Fruit fly (Drosophila melanogaster) whole organism, embryonic: ENCODE results near the gene CG5254.
A peak's percentile ranks its signal among the peaks of the same experiment; 100 is the strongest.

Experiments
- ATbp ChIP-seq: fragments of 200-800 bp; sonication (Bioruptor generic); optimal IDR thresholded peaks from 2 replicates; lab custom pipeline; 2017; ENCODE audit warnings: missing biosample characterization, mild to moderate bottlenecking, missing genetic modification characterization, missing genetic modification reagents
- Awh ChIP-seq: fragments of 200-800 bp; sonication (Bioruptor generic); IDR thresholded peaks from 2 replicates; pipeline ENCODE4, ENCODE4 v1.3.6; 2022; ENCODE audit warnings: missing biosample characterization, missing genetic modification characterization
- CG1024 ChIP-seq: fragments of 200-800 bp; sonication (Bioruptor generic); IDR thresholded peaks from 2 replicates; pipeline ENCODE4 v1.3.6; 2022; ENCODE audit warnings: missing biosample characterization, missing genetic modification characterization
- CG11247 ChIP-seq: fragments of 200-800 bp; sonication (Bioruptor generic); IDR thresholded peaks from 2 replicates; pipeline ENCODE4 v1.3.6; 2022; ENCODE audit warnings: missing biosample characterization, missing genetic modification characterization
- CG11504 ChIP-seq: fragments of 200-800 bp; sonication (Bioruptor generic); optimal IDR thresholded peaks from 3 replicates; lab custom pipeline; 2019; ENCODE audit warnings: missing biosample characterization, mild to moderate bottlenecking, missing genetic modification characterization, moderate library complexity
- CG12071 ChIP-seq: fragments of 200-800 bp; sonication (Bioruptor generic); optimal IDR thresholded peaks from 3 replicates; lab custom pipeline; 2018; ENCODE audit warnings: missing biosample characterization, mild to moderate bottlenecking, missing genetic modification characterization
- CG12769 ChIP-seq: fragments of 200-800 bp; sonication (Bioruptor generic); optimal IDR thresholded peaks from 2 replicates; lab custom pipeline; 2019; ENCODE audit warnings: missing biosample characterization, mild to moderate bottlenecking, missing genetic modification characterization, moderate library complexity
- CG1603 ChIP-seq: fragments of 200-800 bp; sonication (Bioruptor generic); optimal IDR thresholded peaks from 2 replicates; lab custom pipeline; 2019; ENCODE audit warnings: missing biosample characterization, mild to moderate bottlenecking, missing genetic modification characterization, moderate library complexity
- CG17359 ChIP-seq: fragments of 200-800 bp; sonication (Bioruptor generic); optimal IDR thresholded peaks from 3 replicates; lab custom pipeline; 2018; ENCODE audit warnings: missing biosample characterization, mild to moderate bottlenecking, missing genetic modification characterization, moderate library complexity
- CG2678 ChIP-seq: fragments of 200-800 bp; sonication (Bioruptor generic); optimal IDR thresholded peaks from 3 replicates; lab custom pipeline; 2019; ENCODE audit warnings: missing biosample characterization, mild to moderate bottlenecking, missing genetic modification characterization, moderate library complexity
- CG2889 ChIP-seq: fragments of 200-800 bp; sonication (Bioruptor generic); IDR thresholded peaks from 3 replicates; pipeline ENCODE4 v1.3.6; 2022; ENCODE audit warnings: missing biosample characterization, missing genetic modification characterization
- CG6272 ChIP-seq: fragments of 200-800 bp; sonication (Bioruptor generic); IDR thresholded peaks from 2 replicates; pipeline ENCODE4 v1.3.6; 2022; ENCODE audit warnings: missing biosample characterization, missing genetic modification characterization
- CG6854 ChIP-seq: fragments of 200-800 bp; sonication (Bioruptor generic); optimal IDR thresholded peaks from 3 replicates; lab custom pipeline; 2017; ENCODE audit warnings: missing biosample characterization, mild to moderate bottlenecking, missing genetic modification characterization
- CG7271 ChIP-seq: fragments of 200-800 bp; sonication (Bioruptor generic); optimal IDR thresholded peaks from 2 replicates; lab custom pipeline; 2018; ENCODE audit warnings: missing biosample characterization, mild to moderate bottlenecking, missing genetic modification characterization, moderate library complexity
- CG7786 ChIP-seq: fragments of 200-800 bp; sonication (Bioruptor generic); optimal IDR thresholded peaks from 2 replicates; lab custom pipeline; 2016; ENCODE audit warnings: missing biosample characterization, missing genetic modification characterization
- CG7987 ChIP-seq: fragments of 200-800 bp; sonication (Bioruptor generic); optimal IDR thresholded peaks from 2 replicates; lab custom pipeline; 2018; ENCODE audit warnings: missing biosample characterization, mild to moderate bottlenecking, missing genetic modification characterization, moderate library complexity
- CG8290 ChIP-seq, 3 experiments: fragments of 200-800 bp; sonication (Bioruptor generic); optimal IDR thresholded peaks; 2 replicates each; lab custom pipeline; 2016 to 2019; ENCODE audit warnings: missing biosample characterization in 3 of 3, missing genetic modification characterization in 3 of 3, mild to moderate bottlenecking in 2 of 3, moderate library complexity in 1 of 3
- CoRest ChIP-seq: fragments of 200-800 bp; sonication (Bioruptor generic); optimal IDR thresholded peaks from 3 replicates; lab custom pipeline; 2018; ENCODE audit warnings: missing biosample characterization, mild to moderate bottlenecking, missing genetic modification characterization, moderate library complexity
- E2f1 ChIP-seq: fragments of 200-800 bp; sonication (Bioruptor generic); IDR thresholded peaks from 2 replicates; pipeline ENCODE4 v1.3.6; 2022; ENCODE audit warnings: missing biosample characterization, missing genetic modification characterization
- GATAe ChIP-seq: fragments of 200-800 bp; sonication (Bioruptor generic); conservative IDR thresholded peaks from 2 replicates; pipeline ENCODE4 v1.3.6; 2022; ENCODE audit warnings: missing biosample characterization, missing genetic modification characterization
- HHEX ChIP-seq: fragments of 200-800 bp; sonication (Bioruptor generic); optimal IDR thresholded peaks from 3 replicates; lab custom pipeline; 2017; ENCODE audit warnings: missing biosample characterization, mild to moderate bottlenecking, missing genetic modification characterization, missing genetic modification reagents
- Hsf ChIP-seq: fragments of 200-800 bp; sonication (Bioruptor generic); optimal IDR thresholded peaks from 3 replicates; lab custom pipeline; 2016; ENCODE audit warnings: missing biosample characterization, missing genetic modification characterization
- Med ChIP-seq: fragments of 200-800 bp; sonication (Bioruptor generic); peaks from one replicate; lab custom pipeline; 2016; ENCODE audit warnings: missing biosample characterization, missing genetic modification characterization, mild to moderate bottlenecking, inconsistent platforms, moderate library complexity
- PHDP ChIP-seq: fragments of 200-800 bp; sonication (Bioruptor generic); optimal IDR thresholded peaks from 3 replicates; lab custom pipeline; 2018; ENCODE audit warnings: missing biosample characterization, mild to moderate bottlenecking, missing genetic modification characterization, moderate library complexity
- cad ChIP-seq: fragments of >200 bp; optimal IDR thresholded peaks from 2 replicates; lab custom pipeline; 2017; ENCODE audit warnings: missing biosample characterization, missing genetic modification characterization
- chn ChIP-seq: fragments of 200-800 bp; sonication (Bioruptor generic); optimal IDR thresholded peaks from 2 replicates; lab custom pipeline; 2016; ENCODE audit warnings: missing biosample characterization, missing genetic modification characterization
- crp ChIP-seq, 2 experiments: fragments of 200-800 bp; sonication (Bioruptor generic); optimal IDR thresholded peaks; 2 replicates in 1 of 2; 3 replicates in 1 of 2; lab custom pipeline; 2017; ENCODE audit warnings: missing biosample characterization in 2 of 2, missing genetic modification characterization in 2 of 2, mild to moderate bottlenecking in 1 of 2, moderate library complexity in 1 of 2
- eve ChIP-seq, 2 experiments: fragments of >200 bp; optimal IDR thresholded peaks; 2 replicates each; lab custom pipeline; 2017; ENCODE audit warnings: missing biosample characterization in 2 of 2, missing genetic modification characterization in 2 of 2
- knrl ChIP-seq: fragments of 200-800 bp; sonication (Bioruptor generic); IDR thresholded peaks from 3 replicates; pipeline ENCODE4 v1.3.6; 2022; ENCODE audit warnings: missing biosample characterization, missing genetic modification characterization; ENCODE audit not compliant: partially characterized antibody
- lab ChIP-seq: fragments of 200-800 bp; sonication (Bioruptor generic); optimal IDR thresholded peaks from 3 replicates; lab custom pipeline; 2017; ENCODE audit warnings: missing biosample characterization, missing genetic modification characterization, mild to moderate bottlenecking, moderate library complexity, missing genetic modification reagents
- lilli ChIP-seq: fragments of 200-800 bp; sonication (Bioruptor generic); optimal IDR thresholded peaks from 3 replicates; lab custom pipeline; 2016; ENCODE audit warnings: missing biosample characterization, missing genetic modification characterization
- lov ChIP-seq, 2 experiments: fragments of 200-800 bp in 1 of 2; fragments of >200 bp in 1 of 2; sonication (Bioruptor generic) in 1 of 2; IDR thresholded peaks in 1 of 2; optimal IDR thresholded peaks in 1 of 2; 2 replicates in 1 of 2; 3 replicates in 1 of 2; pipeline versions ENCODE4 v1.3.6 to Lab custom; 2017 to 2022; ENCODE audit warnings: missing biosample characterization in 1 of 2, missing genetic modification characterization in 1 of 2
- mirr ChIP-seq: fragments of 200-800 bp; sonication (Bioruptor generic); optimal IDR thresholded peaks from 3 replicates; lab custom pipeline; 2018; ENCODE audit warnings: missing biosample characterization, mild to moderate bottlenecking, missing genetic modification characterization
- nom ChIP-seq: fragments of 200-800 bp; sonication (Bioruptor generic); optimal IDR thresholded peaks from 2 replicates; lab custom pipeline; 2017; ENCODE audit warnings: missing biosample characterization, missing genetic modification characterization, mild to moderate bottlenecking, moderate library complexity, missing genetic modification reagents
- pho ChIP-seq: fragments of 200-800 bp; sonication (Bioruptor generic); optimal IDR thresholded peaks from 2 replicates; lab custom pipeline; 2016; ENCODE audit warnings: missing biosample characterization, missing genetic modification characterization
- ranshi ChIP-seq: fragments of 200-800 bp; sonication (Bioruptor generic); IDR thresholded peaks from 2 replicates; pipeline ENCODE4 v1.3.6; 2022; ENCODE audit warnings: missing biosample characterization, missing genetic modification characterization
- row ChIP-seq: fragments of 200-800 bp; sonication (Bioruptor generic); IDR thresholded peaks from 3 replicates; pipeline ENCODE4 v1.3.6; 2022; ENCODE audit warnings: missing biosample characterization, missing genetic modification characterization
- scrt ChIP-seq: fragments of 200-800 bp; sonication (Bioruptor generic); optimal IDR thresholded peaks from 2 replicates; lab custom pipeline; 2018; ENCODE audit warnings: missing biosample characterization, mild to moderate bottlenecking, missing genetic modification characterization, moderate library complexity
- wek ChIP-seq: fragments of 200-800 bp; sonication (Bioruptor generic); optimal IDR thresholded peaks from 3 replicates; lab custom pipeline; 2018; ENCODE audit warnings: missing biosample characterization, mild to moderate bottlenecking, missing genetic modification characterization, moderate library complexity

The CG5254 gene

dm6 chrX:767928-768327 is 17.8 kb downstream of the CG5254 start (continued):
- peak; percentile 51 for TF ChIP-seq lab (GFP tag; lab: Kevin White, UChicago)
- TF ChIP-seq crp (GFP tag; optimal IDR thresholded peaks at IDR 0.05; lab: Kevin White, UChicago): no peak
- peak; percentile 6 for TF ChIP-seq scrt (GFP tag; lab: Kevin White, UChicago)
- TF ChIP-seq nom (GFP tag; lab: Kevin White, UChicago): peak; percentile 60
- TF ChIP-seq CG8290 (GFP tag; optimal IDR thresholded peaks at IDR 0.05; lab: Kevin White, UChicago): no peak
- peak in 1 of 2 experiments; percentile 10 for TF ChIP-seq CG8290 (tag; optimal IDR thresholded peaks at IDR 0.05; lab: Kevin White, UChicago)
- no peak for TF ChIP-seq row (GFP tag; lab: Robert Waterston, UW)
- TF ChIP-seq CG11504 (tag; lab: Kevin White, UChicago): no peak
- TF ChIP-seq lov (optimal IDR thresholded peaks at IDR 0.05; lab: Kevin White, UChicago): no peak
- TF ChIP-seq lov (GFP tag; IDR thresholded peaks at IDR 0.05; lab: Robert Waterston, UW): 0 out of 3 replicates have a peak, but pooled peaks have one; percentile 27
- no peak for TF ChIP-seq GATAe (GFP tag; lab: Robert Waterston, UW)
- TF ChIP-seq CG2889 (GFP tag; lab: Robert Waterston, UW): no peak
- TF ChIP-seq Awh: no peak
- TF ChIP-seq CG1024 (GFP tag; lab: Robert Waterston, UW): no peak
- TF ChIP-seq CG12769: peak; percentile 8
- no peak for TF ChIP-seq CoRest
- TF ChIP-seq eve (GFP tag; optimal IDR thresholded peaks at IDR 0.05; lab: Kevin White, UChicago): no peak
- no peak for TF ChIP-seq ranshi
- TF ChIP-seq pho (GFP tag; lab: Kevin White, UChicago): peak; percentile 8
- peak; percentile 64 for TF ChIP-seq ATbp (GFP tag; lab: Kevin White, UChicago)
- TF ChIP-seq wek (GFP tag; lab: Kevin White, UChicago): peak; percentile 33
- TF ChIP-seq E2f1 (GFP tag; lab: Robert Waterston, UW): no peak
- no peak for TF ChIP-seq CG11247 (GFP tag; lab: Robert Waterston, UW)
- TF ChIP-seq lilli (GFP tag; lab: Kevin White, UChicago): no peak
- no peak for TF ChIP-seq PHDP (tag; lab: Kevin White, UChicago)
- TF ChIP-seq CG7987 (GFP tag; lab: Kevin White, UChicago): peak; percentile 11
- TF ChIP-seq Hsf (GFP tag; lab: Kevin White, UChicago): no peak
- TF ChIP-seq CG6854 (GFP tag; lab: Kevin White, UChicago): no peak
- no peak for TF ChIP-seq CG7271 (tag; lab: Kevin White, UChicago)
- no peak for TF ChIP-seq CG6272 (GFP tag; lab: Robert Waterston, UW)
- TF ChIP-seq Med (GFP tag; lab: Kevin White, UChicago): peak; percentile 76
- peak; percentile 17 for TF ChIP-seq CG1603 (tag; lab: Kevin White, UChicago)
- peak; percentile 13 for TF ChIP-seq CG2678 (tag; lab: Kevin White, UChicago)
- no peak for TF ChIP-seq chn (GFP tag; lab: Kevin White, UChicago)
- TF ChIP-seq knrl (GFP tag; lab: Robert Waterston, UW): no peak
- TF ChIP-seq cad (GFP tag; lab: Kevin White, UChicago): no peak
- peak; percentile 11 for TF ChIP-seq CG12071 (GFP tag; lab: Kevin White, UChicago)
- TF ChIP-seq CG7786 (GFP tag; lab: Kevin White, UChicago): no peak
- peak; percentile 12 for TF ChIP-seq CG17359 (tag; lab: Kevin White, UChicago)
- no peak for TF ChIP-seq HHEX
- TF ChIP-seq mirr (GFP tag; lab: Kevin White, UChicago): no peak
